Worm (Caenorhabditis elegans): Measurements from ENCODE around the gene srsx-5.

DNA sequence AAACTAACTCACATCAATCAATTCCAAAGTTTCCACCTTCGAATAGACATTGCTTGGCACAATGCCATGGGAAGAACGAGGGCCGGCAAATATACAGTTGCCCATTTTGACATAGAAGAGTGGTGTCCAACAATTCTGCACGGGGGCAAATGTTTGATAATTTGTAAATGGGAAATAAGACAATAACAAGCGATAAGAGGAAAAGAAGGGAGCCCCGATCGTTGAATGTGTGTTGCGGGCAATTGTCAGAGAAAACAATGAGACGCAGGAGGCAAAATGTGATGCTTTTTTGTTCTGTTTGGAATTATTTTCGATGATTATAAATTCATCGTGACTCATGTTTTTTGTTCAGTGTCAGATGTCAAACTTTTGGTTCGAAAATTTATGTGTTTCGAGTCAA is 27.5 kb downstream of the srsx-5 start, which contains the start of gene pals-34:
- TF ChIP-seq W03F9.2 (tag; optimal IDR thresholded peaks at IDR 0.05) (no peak), dao-5 (tag; optimal IDR thresholded peaks at IDR 0.05) (no peak), him-1 (tag; optimal IDR thresholded peaks at IDR 0.05) (no peak)

Measured in whole organism, L4/young adult.